Fruit fly (Drosophila melanogaster) Kc167 (cell line): Measurements from ENCODE around the gene ATPsynE.

Experiments used
- Myc ChIP-seq: fragments of >200 bp; optimal IDR thresholded peaks from 2 replicates; lab custom pipeline; 2017; ENCODE audit warnings: missing external identifiers
- h ChIP-seq: fragments of >200 bp; optimal IDR thresholded peaks from 3 replicates; lab custom pipeline; 2018; ENCODE audit warnings: missing external identifiers
- psq ChIP-seq: fragments of >200 bp; optimal IDR thresholded peaks from 2 replicates; lab custom pipeline; 2017; ENCODE audit warnings: missing external identifiers
- ttk ChIP-seq: sonication (Bioruptor generic); optimal IDR thresholded peaks from 2 replicates; lab custom pipeline; 2017; ENCODE audit warnings: missing external identifiers

DNA sequence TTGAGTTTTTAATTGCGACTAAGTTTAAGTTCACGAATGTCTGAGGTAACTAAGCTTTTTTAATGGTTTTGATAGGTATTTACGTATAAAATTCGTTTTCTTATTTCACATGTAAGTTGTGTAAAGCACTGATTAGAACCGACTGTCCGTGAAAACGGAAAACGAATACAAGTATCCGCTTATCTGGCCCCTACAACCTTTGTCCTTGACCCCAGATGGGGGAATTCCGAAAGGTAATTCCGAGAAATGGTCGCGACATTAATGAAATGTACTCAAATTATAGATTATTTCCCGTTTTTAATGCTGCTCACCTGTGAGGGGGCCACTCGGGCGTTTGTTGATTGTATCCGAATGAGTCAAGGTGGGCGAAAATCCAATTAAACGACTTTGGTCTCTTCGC lies 40.1 kb downstream of the ATPsynE start:
- TF ChIP-seq Myc (lab: Kevin White, UChicago) (no peak), psq (lab: Kevin White, UChicago) (no peak), h (lab: Kevin White, UChicago) (no peak), ttk (lab: Kevin White, UChicago) (no peak)
